Fruit fly (Drosophila melanogaster) whole organism, wandering third instar larva: ENCODE measurements around the gene CCT2.

Source experiments
- CG32264 ChIP-seq: fragments of 200-800 bp; sonication (Bioruptor generic); optimal IDR thresholded peaks from 2 replicates; lab custom pipeline; 2016; ENCODE audit warnings: missing biosample characterization, missing genetic modification characterization
- CG9705 ChIP-seq: fragments of 200-800 bp; sonication (Bioruptor generic); optimal IDR thresholded peaks from 2 replicates; lab custom pipeline; 2018; ENCODE audit warnings: missing biosample characterization, mild to moderate bottlenecking, missing genetic modification characterization
- CrebA ChIP-seq: fragments of 200-800 bp; sonication (Bioruptor generic); optimal IDR thresholded peaks from 2 replicates; lab custom pipeline; 2016; ENCODE audit warnings: missing biosample characterization, mild to moderate bottlenecking, missing genetic modification characterization, borderline replicate concordance
- Dfd ChIP-seq: fragments of >200 bp; optimal IDR thresholded peaks from 2 replicates; lab custom pipeline; 2017; ENCODE audit warnings: missing biosample characterization, missing genetic modification characterization
- GATAd ChIP-seq: sonication (Bioruptor generic); optimal IDR thresholded peaks from 2 replicates; lab custom pipeline; 2016; ENCODE audit warnings: missing biosample characterization, missing genetic modification characterization
- HLH106 ChIP-seq: fragments of 200-800 bp; optimal IDR thresholded peaks from 3 replicates; lab custom pipeline; 2019; ENCODE audit warnings: missing biosample characterization, mild to moderate bottlenecking, missing genetic modification characterization, moderate library complexity
- Hnf4 ChIP-seq: fragments of 200-800 bp; sonication (Bioruptor generic); optimal IDR thresholded peaks from 2 replicates; lab custom pipeline; 2016; ENCODE audit warnings: missing biosample characterization, mild to moderate bottlenecking, missing genetic modification characterization
- Hr83 ChIP-seq: fragments of 200-300 bp; sonication (Bioruptor generic); optimal IDR thresholded peaks from 2 replicates; lab custom pipeline; 2016; ENCODE audit warnings: missing biosample characterization, mild to moderate bottlenecking, missing genetic modification characterization, moderate library complexity; ENCODE audit not compliant: poor library complexity, severe bottlenecking
- Jra ChIP-seq: sonication (Bioruptor generic); optimal IDR thresholded peaks from 2 replicates; lab custom pipeline; 2016; ENCODE audit warnings: missing biosample characterization, missing genetic modification characterization
- Mio ChIP-seq: sonication (Bioruptor generic); optimal IDR thresholded peaks from 2 replicates; lab custom pipeline; 2016; ENCODE audit warnings: missing biosample characterization, missing genetic modification characterization
- N ChIP-seq: fragments of >200 bp; optimal IDR thresholded peaks from 2 replicates; lab custom pipeline; 2018; ENCODE audit warnings: missing biosample characterization, missing external identifiers, missing genetic modification characterization
- OdsH ChIP-seq: fragments of 200-800 bp; sonication (Bioruptor generic); optimal IDR thresholded peaks from 2 replicates; lab custom pipeline; 2016; ENCODE audit warnings: missing biosample characterization, mild to moderate bottlenecking, missing genetic modification characterization
- Rel ChIP-seq, 2 experiments: fragments of 200-800 bp; sonication (Bioruptor generic) in 1 of 2; optimal IDR thresholded peaks; 2 replicates in 1 of 2; 3 replicates in 1 of 2; lab custom pipeline; 2016 to 2019; ENCODE audit warnings: mild to moderate bottlenecking in 2 of 2, missing biosample characterization in 2 of 2, missing genetic modification characterization in 2 of 2, moderate library complexity in 1 of 2
- Sp1 ChIP-seq: fragments of 200-800 bp; sonication (Bioruptor generic); optimal IDR thresholded peaks from 3 replicates; lab custom pipeline; 2019; ENCODE audit warnings: missing biosample characterization, mild to moderate bottlenecking, missing genetic modification characterization, moderate library complexity
- Vsx2 ChIP-seq: fragments of 200-300, 225-300 bp; sonication (Bioruptor generic); optimal IDR thresholded peaks from 2 replicates; lab custom pipeline; 2018; ENCODE audit warnings: missing biosample characterization, missing genetic modification characterization; ENCODE audit not compliant: partially characterized antibody
- br ChIP-seq: fragments of 200-800 bp; sonication (Bioruptor generic); optimal IDR thresholded peaks from 2 replicates; lab custom pipeline; 2016; ENCODE audit warnings: missing biosample characterization, missing genetic modification characterization
- brk ChIP-seq: fragments of 200-800 bp; sonication (Bioruptor generic); optimal IDR thresholded peaks from 2 replicates; lab custom pipeline; 2016; ENCODE audit warnings: missing biosample characterization, mild to moderate bottlenecking, missing genetic modification characterization
- dl ChIP-seq, 2 experiments: fragments of 175-275, 200-275 bp in 1 of 2; fragments of 200-275 bp in 1 of 2; sonication (Bioruptor generic); optimal IDR thresholded peaks; lab custom pipeline; 2018; ENCODE audit warnings: mild to moderate bottlenecking in 2 of 2, missing biosample characterization in 2 of 2, missing genetic modification characterization in 2 of 2, moderate library complexity in 2 of 2; ENCODE audit not compliant: partially characterized antibody in 2 of 2, insufficient read depth in 1 of 2
- dmrt93B ChIP-seq: fragments of 200-800 bp; sonication (Bioruptor generic); optimal IDR thresholded peaks from 2 replicates; lab custom pipeline; 2018; ENCODE audit warnings: missing biosample characterization, mild to moderate bottlenecking, missing genetic modification characterization
- dsf ChIP-seq: sonication (Bioruptor generic); optimal IDR thresholded peaks from 2 replicates; lab custom pipeline; 2016; ENCODE audit warnings: missing biosample characterization, missing genetic modification characterization, borderline replicate concordance
- ey ChIP-seq: fragments of 200-800 bp; sonication (Bioruptor generic); optimal IDR thresholded peaks from 2 replicates; lab custom pipeline; 2016; ENCODE audit warnings: missing biosample characterization, missing genetic modification characterization
- foxo ChIP-seq, 2 experiments: fragments of 200-800 bp; sonication (Bioruptor generic); optimal IDR thresholded peaks; 2 replicates in 1 of 2; 3 replicates in 1 of 2; lab custom pipeline; 2016 to 2017; ENCODE audit warnings: missing biosample characterization in 2 of 2, missing genetic modification characterization in 2 of 2
- fru ChIP-seq: fragments of 200-800 bp; sonication (Bioruptor generic); optimal IDR thresholded peaks from 3 replicates; lab custom pipeline; 2016; ENCODE audit warnings: missing biosample characterization, mild to moderate bottlenecking, missing genetic modification characterization
- h ChIP-seq: fragments of 200-800 bp; sonication (Bioruptor generic); optimal IDR thresholded peaks from 3 replicates; lab custom pipeline; 2016; ENCODE audit warnings: missing biosample characterization, mild to moderate bottlenecking, missing genetic modification characterization
- jim ChIP-seq: fragments of 175-275, 200-325 bp; sonication (Bioruptor generic); optimal IDR thresholded peaks from 2 replicates; lab custom pipeline; 2016; ENCODE audit warnings: missing biosample characterization, mild to moderate bottlenecking, missing genetic modification characterization
- lola ChIP-seq: fragments of >200 bp; optimal IDR thresholded peaks from 2 replicates; lab custom pipeline; 2017; ENCODE audit warnings: missing biosample characterization, missing genetic modification characterization
- pan ChIP-seq: fragments of >200 bp; optimal IDR thresholded peaks from 2 replicates; lab custom pipeline; 2017
- psq ChIP-seq: fragments of 200-800 bp; sonication (Bioruptor generic); optimal IDR thresholded peaks from 3 replicates; lab custom pipeline; 2017; ENCODE audit warnings: missing biosample characterization, mild to moderate bottlenecking, missing genetic modification characterization, moderate library complexity
- rgr ChIP-seq: fragments of 200-800 bp; sonication (Bioruptor generic); optimal IDR thresholded peaks from 3 replicates; lab custom pipeline; 2016; ENCODE audit warnings: missing biosample characterization, mild to moderate bottlenecking, missing genetic modification characterization
- sage ChIP-seq: fragments of 200-800 bp; sonication (Bioruptor generic); optimal IDR thresholded peaks from 2 replicates; lab custom pipeline; 2016; ENCODE audit warnings: missing biosample characterization, mild to moderate bottlenecking, missing genetic modification characterization
- usp ChIP-seq: fragments of >200 bp; optimal IDR thresholded peaks from 2 replicates; lab custom pipeline; 2017; ENCODE audit warnings: missing biosample characterization, missing genetic modification characterization
- woc ChIP-seq: sonication (Bioruptor generic); optimal IDR thresholded peaks from 2 replicates; lab custom pipeline; 2016; ENCODE audit warnings: missing biosample characterization, mild to moderate bottlenecking, missing genetic modification characterization

The CCT2 gene

dm6 chrX:9071308-9071707 is 18.0 kb upstream of the CCT2 start, which contains the start of gene CG10970:
Gene CG10970, minus strand, starts transcription at chrX:9071408.
- TF ChIP-seq Mio (no peak), Jra (GFP tag; lab: Kevin White, UChicago) (no peak), lola (no peak), Dfd (GFP tag; lab: Kevin White, UChicago) (no peak), br (GFP tag; lab: Kevin White, UChicago) (no peak), Vsx2 (GFP tag; lab: Kevin White, UChicago) (no peak), N (GFP tag; lab: Kevin White, UChicago) (no peak), rgr (GFP tag; lab: Kevin White, UChicago) (no peak), dl (GFP tag; optimal IDR thresholded peaks at IDR 0.05; lab: Kevin White, UChicago; ENCODE audit: insufficient read depth in 1 of 2, partially characterized antibody in 2 of 2) (no peak), brk (GFP tag; lab: Kevin White, UChicago) (no peak), OdsH (GFP tag; lab: Kevin White, UChicago) (no peak), dsf (no peak), Sp1 (GFP tag; lab: Kevin White, UChicago) (no peak), CG32264 (GFP tag; lab: Kevin White, UChicago) (no peak)

dm6 chrX:9074040-9074439 is 15.3 kb upstream of the CCT2 start:
- TF ChIP-seq Dfd (GFP tag; lab: Kevin White, UChicago) (no peak), dsf (no peak), CrebA (GFP tag; lab: Kevin White, UChicago) (no peak), GATAd (GFP tag; lab: Kevin White, UChicago) (no peak), dmrt93B (GFP tag; lab: Kevin White, UChicago) (no peak), woc (GFP tag; lab: Kevin White, UChicago) (no peak), brk (GFP tag; lab: Kevin White, UChicago) (no peak), br (GFP tag; lab: Kevin White, UChicago) (no peak), CG9705 (GFP tag; lab: Kevin White, UChicago) (no peak), Hnf4 (GFP tag; lab: Kevin White, UChicago) (no peak), rgr (GFP tag; lab: Kevin White, UChicago) (no peak), CG32264 (GFP tag; lab: Kevin White, UChicago) (no peak)
- TF ChIP-seq, all 38 proteins: peak for 0

- TF ChIP-seq lola: no peak
- peak; percentile 35 for TF ChIP-seq br (GFP tag; lab: Kevin White, UChicago)
- TF ChIP-seq sage (GFP tag; lab: Kevin White, UChicago): no peak
- TF ChIP-seq psq (GFP tag; lab: Kevin White, UChicago): peak; percentile 6
- TF ChIP-seq Sp1 (GFP tag; lab: Kevin White, UChicago): peak; percentile 35
- TF ChIP-seq pan (lab: Kevin White, UChicago): no peak
- no peak for TF ChIP-seq Mio
- no peak for TF ChIP-seq jim (GFP tag; lab: Kevin White, UChicago)
- TF ChIP-seq Jra (GFP tag; lab: Kevin White, UChicago): no peak
- peak; percentile 49 for TF ChIP-seq h (GFP tag; lab: Kevin White, UChicago)
- TF ChIP-seq foxo (GFP tag; optimal IDR thresholded peaks at IDR 0.05; lab: Kevin White, UChicago): peak in 1 of 2 experiments; percentile 30
- no peak for TF ChIP-seq Vsx2 (GFP tag; lab: Kevin White, UChicago)
- peak; percentile 58 for TF ChIP-seq ey (GFP tag; lab: Kevin White, UChicago)
- no peak for TF ChIP-seq Hr83 (GFP tag; lab: Kevin White, UChicago)
- peak; percentile 11 for TF ChIP-seq Hnf4 (GFP tag; lab: Kevin White, UChicago)
- no peak for TF ChIP-seq usp (GFP tag; lab: Kevin White, UChicago)
- peak; percentile 25 for TF ChIP-seq dmrt93B (GFP tag; lab: Kevin White, UChicago)
- TF ChIP-seq HLH106 (tag; lab: Kevin White, UChicago): peak; percentile 29
- TF ChIP-seq fru (GFP tag; lab: Kevin White, UChicago): peak; percentile 59
- peak; percentile 27 for TF ChIP-seq woc (GFP tag; lab: Kevin White, UChicago)
- peak; percentile 34 for TF ChIP-seq rgr (GFP tag; lab: Kevin White, UChicago)
Observed at dm6 chrX:9075641-9076324, 13.5 kb upstream of the CCT2 start.

dm6 chrX:9077558-9077957 is 11.8 kb upstream of the CCT2 start:
- TF ChIP-seq Rel (GFP tag; optimal IDR thresholded peaks at IDR 0.05; lab: Kevin White, UChicago): no peak
- TF ChIP-seq Rel (tag; optimal IDR thresholded peaks at IDR 0.05; lab: Kevin White, UChicago): peak; percentile 69
- no peak for TF ChIP-seq Vsx2 (GFP tag; lab: Kevin White, UChicago)
